Fruit fly (Drosophila melanogaster) whole organism, embryonic: ENCODE results near the gene Trax.

Experiments used
- Atf6 ChIP-seq: fragments of 200-800 bp; sonication (Bioruptor generic); IDR thresholded peaks from 2 replicates; pipeline ENCODE4 v1.3.6; 2022; ENCODE audit warnings: missing biosample characterization, missing genetic modification characterization
- B-H2 ChIP-seq: fragments of 200-800 bp; sonication (Bioruptor generic); optimal IDR thresholded peaks from 2 replicates; lab custom pipeline; 2018; ENCODE audit warnings: missing biosample characterization, mild to moderate bottlenecking, missing genetic modification characterization
- Bdp1 ChIP-seq: fragments of 200-800 bp; sonication (Bioruptor generic); optimal IDR thresholded peaks from 3 replicates; lab custom pipeline; 2016; ENCODE audit warnings: missing biosample characterization, missing genetic modification characterization
- CG13424 ChIP-seq: fragments of 200-800 bp; sonication (Bioruptor generic); optimal IDR thresholded peaks from 2 replicates; lab custom pipeline; 2019; ENCODE audit warnings: missing biosample characterization, mild to moderate bottlenecking, missing genetic modification characterization, moderate library complexity
- CG13624 ChIP-seq: fragments of 200-800 bp; sonication (Bioruptor generic); optimal IDR thresholded peaks from 2 replicates; lab custom pipeline; 2016; ENCODE audit warnings: missing biosample characterization, missing genetic modification characterization
- CG1603 ChIP-seq: fragments of 200-800 bp; sonication (Bioruptor generic); optimal IDR thresholded peaks from 2 replicates; lab custom pipeline; 2019; ENCODE audit warnings: missing biosample characterization, mild to moderate bottlenecking, missing genetic modification characterization, moderate library complexity
- CG16863 ChIP-seq: fragments of 200-800 bp; sonication (Bioruptor generic); optimal IDR thresholded peaks from 3 replicates; lab custom pipeline; 2016; ENCODE audit warnings: missing biosample characterization, missing genetic modification characterization
- CG18011 ChIP-seq: fragments of 200-800 bp; sonication (Bioruptor generic); optimal IDR thresholded peaks from 2 replicates; lab custom pipeline; 2017; ENCODE audit warnings: missing biosample characterization, missing genetic modification characterization, mild to moderate bottlenecking, moderate library complexity, missing genotype
- CG30431 ChIP-seq: fragments of 200-800 bp; sonication (Bioruptor generic); optimal IDR thresholded peaks from 2 replicates; lab custom pipeline; 2017; ENCODE audit warnings: missing biosample characterization, missing genetic modification characterization
- CG3163 ChIP-seq: fragments of 200-800 bp; sonication (Bioruptor generic); optimal IDR thresholded peaks from 3 replicates; lab custom pipeline; 2016; ENCODE audit warnings: missing biosample characterization, missing genetic modification characterization
- CG32767 ChIP-seq: fragments of 200-800 bp; sonication (Bioruptor generic); IDR thresholded peaks from 2 replicates; pipeline ENCODE4 v1.3.6; 2022; ENCODE audit warnings: missing biosample characterization, missing genetic modification characterization
- CG34224 ChIP-seq: fragments of 200-800 bp; sonication (Bioruptor generic); IDR thresholded peaks from 3 replicates; pipeline ENCODE4 v1.3.6; 2022; ENCODE audit warnings: missing biosample characterization, missing genetic modification characterization; ENCODE audit not compliant: partially characterized antibody
- CG3838 ChIP-seq: fragments of 200-800 bp; sonication (Bioruptor generic); optimal IDR thresholded peaks from 3 replicates; lab custom pipeline; 2016; ENCODE audit warnings: missing biosample characterization, missing genetic modification characterization
- CG5953 ChIP-seq: fragments of 200-800 bp; sonication (Bioruptor generic); IDR thresholded peaks from 2 replicates; pipeline ENCODE4 v1.3.6; 2022; ENCODE audit warnings: missing biosample characterization, missing genetic modification characterization
- CG6854 ChIP-seq: fragments of 200-800 bp; sonication (Bioruptor generic); optimal IDR thresholded peaks from 3 replicates; lab custom pipeline; 2017; ENCODE audit warnings: missing biosample characterization, mild to moderate bottlenecking, missing genetic modification characterization
- CG7357 ChIP-seq: fragments of 200-800 bp; sonication (Bioruptor generic); IDR thresholded peaks from 3 replicates; pipeline ENCODE4 v1.3.6; 2022; ENCODE audit warnings: missing biosample characterization, missing genetic modification characterization
- CG7556 ChIP-seq: fragments of 200-800 bp; sonication (Bioruptor generic); optimal IDR thresholded peaks from 2 replicates; lab custom pipeline; 2017; ENCODE audit warnings: missing biosample characterization, mild to moderate bottlenecking, missing genetic modification characterization
- CG8290 ChIP-seq, 3 experiments: fragments of 200-800 bp; sonication (Bioruptor generic); optimal IDR thresholded peaks; 2 replicates each; lab custom pipeline; 2016 to 2019; ENCODE audit warnings: missing biosample characterization in 3 of 3, missing genetic modification characterization in 3 of 3, mild to moderate bottlenecking in 2 of 3, moderate library complexity in 1 of 3
- CG8944 ChIP-seq: fragments of 200-800 bp; sonication (Bioruptor generic); optimal IDR thresholded peaks from 3 replicates; lab custom pipeline; 2016; ENCODE audit warnings: missing biosample characterization, missing genetic modification characterization
- CG9797 ChIP-seq: fragments of 200-800 bp; sonication (Bioruptor generic); optimal IDR thresholded peaks from 3 replicates; lab custom pipeline; 2018; ENCODE audit warnings: missing biosample characterization, mild to moderate bottlenecking, missing genetic modification characterization
- CHES-1-like ChIP-seq: fragments of 200-800 bp; sonication (Bioruptor generic); optimal IDR thresholded peaks from 2 replicates; lab custom pipeline; 2016; ENCODE audit warnings: missing biosample characterization, missing genetic modification characterization
- CoRest ChIP-seq: fragments of 200-800 bp; sonication (Bioruptor generic); optimal IDR thresholded peaks from 3 replicates; lab custom pipeline; 2018; ENCODE audit warnings: missing biosample characterization, mild to moderate bottlenecking, missing genetic modification characterization, moderate library complexity
- CrebB ChIP-seq: fragments of 200-800 bp; sonication (Bioruptor generic); optimal IDR thresholded peaks from 3 replicates; lab custom pipeline; 2018; ENCODE audit warnings: missing biosample characterization, mild to moderate bottlenecking, missing genetic modification characterization
- Dip2 ChIP-seq: fragments of 200-800 bp; sonication (Bioruptor generic); IDR thresholded peaks from 2 replicates; pipeline ENCODE4 v1.3.6; 2022; ENCODE audit warnings: missing biosample characterization, missing genetic modification characterization
- Fer1 ChIP-seq: fragments of 200-800 bp; sonication (Bioruptor generic); optimal IDR thresholded peaks from 2 replicates; lab custom pipeline; 2017; ENCODE audit warnings: missing biosample characterization, mild to moderate bottlenecking, missing genetic modification characterization
- Fer2 ChIP-seq: fragments of 200-800 bp; sonication (Bioruptor generic); optimal IDR thresholded peaks from 2 replicates; lab custom pipeline; 2018; ENCODE audit warnings: missing biosample characterization, mild to moderate bottlenecking, missing genetic modification characterization, moderate library complexity
- HHEX ChIP-seq: fragments of 200-800 bp; sonication (Bioruptor generic); optimal IDR thresholded peaks from 3 replicates; lab custom pipeline; 2017; ENCODE audit warnings: missing biosample characterization, mild to moderate bottlenecking, missing genetic modification characterization, missing genetic modification reagents
- HmgZ ChIP-seq: fragments of 200-800 bp; sonication (Bioruptor generic); optimal IDR thresholded peaks from 2 replicates; lab custom pipeline; 2018; ENCODE audit warnings: missing biosample characterization, mild to moderate bottlenecking, missing genetic modification characterization
- NK7.1 ChIP-seq: fragments of 200-800 bp; sonication (Bioruptor generic); optimal IDR thresholded peaks from 3 replicates; lab custom pipeline; 2016; ENCODE audit warnings: missing biosample characterization, missing genetic modification characterization
- Ssrp ChIP-seq: fragments of 200-800 bp; sonication (Bioruptor generic); optimal IDR thresholded peaks from 2 replicates; lab custom pipeline; 2018; ENCODE audit warnings: missing biosample characterization, mild to moderate bottlenecking, missing genetic modification characterization, moderate library complexity
- Vsx1 ChIP-seq: fragments of 200-800 bp; sonication (Bioruptor generic); optimal IDR thresholded peaks from 2 replicates; lab custom pipeline; 2017; ENCODE audit warnings: missing biosample characterization, mild to moderate bottlenecking, missing genetic modification characterization, missing genetic modification reagents
- Xbp1 ChIP-seq: fragments of 200-800 bp; sonication (Bioruptor generic); optimal IDR thresholded peaks from 3 replicates; lab custom pipeline; 2016; ENCODE audit warnings: missing biosample characterization, mild to moderate bottlenecking, missing genetic modification characterization
- abd-A ChIP-seq: fragments of 200-800 bp; sonication (Bioruptor generic); optimal IDR thresholded peaks from 3 replicates; lab custom pipeline; 2019; ENCODE audit warnings: missing biosample characterization, mild to moderate bottlenecking, missing genetic modification characterization, moderate library complexity
- bab2 ChIP-seq: fragments of 200-800 bp; sonication (Bioruptor generic); optimal IDR thresholded peaks from 2 replicates; lab custom pipeline; 2016; ENCODE audit warnings: missing biosample characterization, missing genetic modification characterization
- cg ChIP-seq: fragments of 200-800 bp; sonication (Bioruptor generic); optimal IDR thresholded peaks from 3 replicates; lab custom pipeline; 2019; ENCODE audit warnings: missing biosample characterization, mild to moderate bottlenecking, missing genetic modification characterization, moderate library complexity
- chif ChIP-seq, 2 experiments: fragments of 200-800 bp; sonication (Bioruptor generic); optimal IDR thresholded peaks; 3 replicates each; lab custom pipeline; 2016; ENCODE audit warnings: missing biosample characterization in 2 of 2, missing genetic modification characterization in 2 of 2
- croc ChIP-seq: fragments of 200-800 bp; sonication (Bioruptor generic); conservative IDR thresholded peaks from 3 replicates; pipeline ENCODE4 v1.3.6; 2022; ENCODE audit warnings: missing biosample characterization, missing genetic modification characterization
- cwo ChIP-seq: fragments of 200-800 bp; sonication (Bioruptor generic); optimal IDR thresholded peaks from 3 replicates; lab custom pipeline; 2017; ENCODE audit warnings: missing biosample characterization, missing genetic modification characterization, mild to moderate bottlenecking, moderate library complexity, missing genetic modification reagents
- eyg ChIP-seq: fragments of 200-800 bp; sonication (Bioruptor generic); optimal IDR thresholded peaks from 3 replicates; lab custom pipeline; 2016; ENCODE audit warnings: missing biosample characterization, missing genetic modification characterization
- ham ChIP-seq: fragments of 200-800 bp; sonication (Bioruptor generic); IDR thresholded peaks from 2 replicates; pipeline ENCODE4 v1.3.6; 2022; ENCODE audit warnings: missing biosample characterization, missing genetic modification characterization
- hth ChIP-seq: fragments of >200 bp; optimal IDR thresholded peaks from 2 replicates; lab custom pipeline; 2017; ENCODE audit warnings: inconsistent platforms
- jing ChIP-seq: fragments of 200-800 bp; sonication (Bioruptor generic); optimal IDR thresholded peaks from 2 replicates; lab custom pipeline; 2018; ENCODE audit warnings: missing biosample characterization, mild to moderate bottlenecking, missing genetic modification characterization
- pfk ChIP-seq: fragments of 200-800 bp; sonication (Bioruptor generic); optimal IDR thresholded peaks from 2 replicates; lab custom pipeline; 2018; ENCODE audit warnings: missing biosample characterization, mild to moderate bottlenecking, missing genetic modification characterization, moderate library complexity
- pnt ChIP-seq: fragments of 200-800 bp; sonication (Bioruptor generic); optimal IDR thresholded peaks from 3 replicates; lab custom pipeline; 2016; ENCODE audit warnings: missing biosample characterization, missing genetic modification characterization
- seq ChIP-seq: fragments of 200-800 bp; sonication (Bioruptor generic); IDR thresholded peaks from 2 replicates; pipeline ENCODE4 v1.3.6; 2022; ENCODE audit warnings: missing biosample characterization, missing genetic modification characterization
- tgo ChIP-seq: fragments of 200-800 bp; sonication (Bioruptor generic); IDR thresholded peaks from 3 replicates; pipeline ENCODE4 v1.3.6; 2022; ENCODE audit warnings: missing biosample characterization, missing genetic modification characterization
- toy ChIP-seq: fragments of 200-800 bp; sonication (Bioruptor generic); IDR thresholded peaks from 2 replicates; pipeline ENCODE4 v1.3.6; 2022; ENCODE audit warnings: missing biosample characterization, missing genetic modification characterization
- tx ChIP-seq: fragments of 200-800 bp; sonication (Bioruptor generic); optimal IDR thresholded peaks from 2 replicates; lab custom pipeline; 2016; ENCODE audit warnings: missing biosample characterization, missing genetic modification characterization
- wek ChIP-seq: fragments of 200-800 bp; sonication (Bioruptor generic); optimal IDR thresholded peaks from 3 replicates; lab custom pipeline; 2018; ENCODE audit warnings: missing biosample characterization, mild to moderate bottlenecking, missing genetic modification characterization, moderate library complexity
- z ChIP-seq: fragments of 200-800 bp; sonication (Bioruptor generic); IDR thresholded peaks from 3 replicates; pipeline ENCODE4 v1.3.6; 2022; ENCODE audit warnings: missing biosample characterization, missing genetic modification characterization
- zfh2 ChIP-seq: fragments of 200-800 bp; sonication (Bioruptor generic); optimal IDR thresholded peaks from 2 replicates; lab custom pipeline; 2016; ENCODE audit warnings: missing biosample characterization, missing genetic modification characterization

Gene Trax

dm6 chr3R:15332994-15333393 lies 28.5 kb upstream of the Trax start, which contains the start of the genes Fkbp39 and Cyfip (continued):
- TF ChIP-seq hth (lab: Kevin White, UChicago) (no peak), CHES-1-like (GFP tag; lab: Kevin White, UChicago) (peak; percentile 92), jing (no peak), pfk (GFP tag; lab: Kevin White, UChicago) (peak; percentile 15), CG3163 (GFP tag; lab: Kevin White, UChicago) (peak; percentile 39), HmgZ (tag; lab: Kevin White, UChicago) (peak; percentile 91), CG7556 (GFP tag; lab: Kevin White, UChicago) (peak; percentile 7), HHEX (GFP tag; lab: Kevin White, UChicago) (no peak), CoRest (tag; lab: Kevin White, UChicago) (peak; percentile 13), CG5953 (GFP tag; lab: Robert Waterston, UW) (no peak), bab2 (GFP tag; lab: Kevin White, UChicago) (peak; percentile 29), Bdp1 (GFP tag; lab: Kevin White, UChicago) (peak; percentile 19), B-H2 (peak; percentile 77), CG18011 (GFP tag; lab: Kevin White, UChicago) (peak; percentile 47), Ssrp (tag; lab: Kevin White, UChicago) (no peak), CG16863 (peak; percentile 9), zfh2 (GFP tag; lab: Kevin White, UChicago) (peak; percentile 76), NK7.1 (no peak), ham (GFP tag; lab: Robert Waterston, UW) (no peak), CG6854 (GFP tag; lab: Kevin White, UChicago) (no peak), pnt (no peak), Dip2 (no peak), CG34224 (peak; percentile 82), Fer1 (peak; percentile 69), CrebB (tag; lab: Kevin White, UChicago) (peak; percentile 43), wek (GFP tag; lab: Kevin White, UChicago) (no peak), z (no peak), toy (GFP tag; lab: Robert Waterston, UW) (no peak), CG32767 (GFP tag; lab: Robert Waterston, UW) (peak; percentile 31; the same call in 1 of the 2 replicates), CG9797 (GFP tag; lab: Kevin White, UChicago) (peak; percentile 87), Fer2 (no peak), CG13424 (tag; lab: Kevin White, UChicago) (peak; percentile 26), Vsx1 (no peak), eyg (no peak), chif (GFP tag; optimal IDR thresholded peaks at IDR 0.05; lab: Kevin White, UChicago) (peak in 1 of 2 experiments; percentile 36), CG1603 (peak; percentile 93), seq (GFP tag; lab: Robert Waterston, UW) (no peak), cwo (GFP tag; lab: Kevin White, UChicago) (no peak), abd-A (tag; lab: Kevin White, UChicago) (no peak), CG3838 (GFP tag; lab: Kevin White, UChicago) (no peak), Xbp1 (peak; percentile 65), CG8944 (GFP tag; lab: Kevin White, UChicago) (peak; percentile 38), tgo (GFP tag; lab: Robert Waterston, UW) (no peak), tx (GFP tag; lab: Kevin White, UChicago) (peak; percentile 59), croc (GFP tag; lab: Robert Waterston, UW) (no peak), CG30431 (GFP tag; lab: Kevin White, UChicago) (no peak), CG13624 (peak; percentile 91), cg (GFP tag; lab: Kevin White, UChicago) (peak; percentile 47), CG7357 (no peak), Atf6 (GFP tag; lab: Robert Waterston, UW) (peak; percentile 34; the same call in 1 of the 2 replicates), CG8290 (GFP tag; optimal IDR thresholded peaks at IDR 0.05; lab: Kevin White, UChicago) (no peak), CG8290 (tag; optimal IDR thresholded peaks at IDR 0.05; lab: Kevin White, UChicago) (no peak)
